Fruit fly (Drosophila melanogaster) S2 (cell line): ENCODE measurements around the gene ea.

Source experiments
- CG8478 ChIP-seq: fragments of >200 bp; optimal IDR thresholded peaks from 2 replicates; lab custom pipeline; 2018
- CTCF ChIP-seq, 2 experiments: fragments of >200 bp; optimal IDR thresholded peaks; 2 replicates each; lab custom pipeline; 2018

DNA sequence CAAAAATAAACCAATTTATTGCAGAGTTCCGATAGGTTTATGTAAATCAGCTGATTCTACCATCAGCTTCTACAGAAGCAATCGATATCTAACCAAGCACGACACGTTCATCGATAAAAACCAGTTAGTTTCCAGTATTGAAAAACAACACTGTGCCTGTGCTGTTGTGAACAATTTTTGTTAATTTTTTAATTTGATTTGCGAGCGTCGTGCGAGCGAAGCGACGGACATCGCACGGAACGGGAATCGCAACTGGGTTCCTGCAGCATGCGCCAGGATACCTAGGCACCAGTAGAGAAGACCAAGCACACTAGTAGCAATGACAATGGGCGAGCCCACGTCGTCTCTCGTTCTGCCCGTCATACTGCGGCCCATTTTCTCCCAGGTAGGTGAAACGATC, 43.3 kb downstream of the ea start, which contains the start of the genes Ccm3 and CG6136:
- no peak for TF ChIP-seq CG8478 (lab: Kevin White, UChicago)
- TF ChIP-seq CTCF (optimal IDR thresholded peaks at IDR 0.05; lab: Kevin White, UChicago), result peak in 1 of 2 experiments; percentile 2
